Worm (Caenorhabditis elegans): ENCODE data around the gene fib-1.

fib-1 gene

DNA sequence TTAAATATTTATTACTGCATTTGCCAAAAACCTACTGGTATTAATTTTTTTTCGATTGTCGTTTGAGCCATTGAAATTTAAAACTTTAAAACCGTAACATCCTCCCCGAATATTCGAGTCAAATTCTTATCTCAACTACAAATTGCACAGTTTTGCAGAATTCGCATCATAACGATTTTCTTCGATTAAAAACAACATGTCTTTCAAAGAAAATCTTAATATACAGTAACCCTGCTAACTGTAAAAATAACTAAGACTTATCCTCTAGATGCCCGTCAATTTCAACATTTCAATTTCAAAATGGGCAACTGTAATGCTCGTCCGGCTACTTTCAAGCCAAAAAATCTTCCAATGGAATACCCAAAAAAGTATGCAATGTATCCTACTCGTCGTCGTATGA lies 18.7 kb upstream of the fib-1 start, which contains the start of gene F14H8.5:
Gene F14H8.5 (plus strand): TSS at position 301 of the 400 bp plus-strand sequence.
- TF ChIP-seq F13C5.2 (tag; optimal IDR thresholded peaks at IDR 0.05) (no peak), tra-4 (tag; optimal IDR thresholded peaks at IDR 0.05) (no peak), aly-1 (tag; optimal IDR thresholded peaks at IDR 0.05) (no peak), B0310.2 (tag; optimal IDR thresholded peaks at IDR 0.05) (no peak), pes-1 (GFP tag; IDR thresholded peaks at IDR 0.05) (no peak), flt-1 (GFP tag; IDR thresholded peaks at IDR 0.05) (no peak), hnd-1 (tag; optimal IDR thresholded peaks at IDR 0.05) (no peak), hmg-4 (GFP tag; optimal IDR thresholded peaks at IDR 0.05) (no peak), tbx-11 (GFP tag; IDR thresholded peaks at IDR 0.05) (no peak), scrt-1 (GFP tag; IDR thresholded peaks at IDR 0.05) (no peak), ceh-36 (tag; optimal IDR thresholded peaks at IDR 0.05) (no peak), ceh-13 (GFP tag; optimal IDR thresholded peaks at IDR 0.05) (no peak), ama-1 (optimal IDR thresholded peaks at IDR 0.05) (no peak), hmbx-1 (tag; optimal IDR thresholded peaks at IDR 0.05) (no peak), tbx-37 (GFP tag; conservative IDR thresholded peaks at IDR 0.05) (no peak), sea-1 (GFP tag; conservative IDR thresholded peaks at IDR 0.05) (no peak), ets-7 (tag; optimal IDR thresholded peaks at IDR 0.05) (no peak)

ce11 chrV:15020229-15020628 lies 18.2 kb upstream of the fib-1 start, which contains the start of gene F14H8.2:
Gene F14H8.2, minus strand, starts transcription at chrV:15020329.
- TF ChIP-seq ama-1 (optimal IDR thresholded peaks at IDR 0.05), result no peak
- no peak for TF ChIP-seq sea-1 (GFP tag; conservative IDR thresholded peaks at IDR 0.05)
- TF ChIP-seq tbx-37 (GFP tag; conservative IDR thresholded peaks at IDR 0.05), result no peak
- no peak for TF ChIP-seq pes-1 (GFP tag; IDR thresholded peaks at IDR 0.05)
- TF ChIP-seq hmbx-1 (tag; optimal IDR thresholded peaks at IDR 0.05), result no peak
- no peak for TF ChIP-seq flt-1 (GFP tag; IDR thresholded peaks at IDR 0.05)
- TF ChIP-seq hmg-4 (GFP tag; optimal IDR thresholded peaks at IDR 0.05), result no peak
- TF ChIP-seq tbx-11 (GFP tag; IDR thresholded peaks at IDR 0.05), result no peak
- no peak for TF ChIP-seq hnd-1 (tag; optimal IDR thresholded peaks at IDR 0.05)
- no peak for TF ChIP-seq tra-4 (tag; optimal IDR thresholded peaks at IDR 0.05)
- TF ChIP-seq ets-7 (tag; optimal IDR thresholded peaks at IDR 0.05), result no peak
- TF ChIP-seq B0310.2 (tag; optimal IDR thresholded peaks at IDR 0.05), result no peak
- no peak for TF ChIP-seq aly-1 (tag; optimal IDR thresholded peaks at IDR 0.05)
- TF ChIP-seq F13C5.2 (tag; optimal IDR thresholded peaks at IDR 0.05), result no peak
- TF ChIP-seq scrt-1 (GFP tag; IDR thresholded peaks at IDR 0.05), result no peak
- no peak for TF ChIP-seq ceh-13 (GFP tag; optimal IDR thresholded peaks at IDR 0.05)

ce11 chrV:15016795-15017429 lies 14.9 kb upstream of the fib-1 start:
- TF ChIP-seq tbx-37 (GFP tag; conservative IDR thresholded peaks at IDR 0.05) (no peak), ceh-13 (GFP tag; optimal IDR thresholded peaks at IDR 0.05) (no peak), pes-1 (GFP tag; IDR thresholded peaks at IDR 0.05) (no peak), scrt-1 (GFP tag; IDR thresholded peaks at IDR 0.05) (no peak), ceh-36 (tag; optimal IDR thresholded peaks at IDR 0.05) (no peak)

ce11 chrV:15015799-15016198 lies 13.8 kb upstream of the fib-1 start:
- no peak for TF ChIP-seq ceh-13 (GFP tag; optimal IDR thresholded peaks at IDR 0.05)
- no peak for TF ChIP-seq B0310.2 (tag; optimal IDR thresholded peaks at IDR 0.05)
- no peak for TF ChIP-seq hmg-4 (GFP tag; optimal IDR thresholded peaks at IDR 0.05)
- no peak for TF ChIP-seq ceh-36 (tag; optimal IDR thresholded peaks at IDR 0.05)
- no peak for TF ChIP-seq aly-1 (tag; optimal IDR thresholded peaks at IDR 0.05)
- no peak for TF ChIP-seq pes-1 (GFP tag; IDR thresholded peaks at IDR 0.05)
- no peak for TF ChIP-seq hmbx-1 (tag; optimal IDR thresholded peaks at IDR 0.05)
- no peak for TF ChIP-seq flt-1 (GFP tag; IDR thresholded peaks at IDR 0.05)

- no peak for TF ChIP-seq sea-1 (GFP tag; conservative IDR thresholded peaks at IDR 0.05)
- TF ChIP-seq scrt-1 (GFP tag; IDR thresholded peaks at IDR 0.05), result no peak
- TF ChIP-seq ama-1 (optimal IDR thresholded peaks at IDR 0.05), result no peak
- TF ChIP-seq aly-1 (tag; optimal IDR thresholded peaks at IDR 0.05), result no peak
- no peak for TF ChIP-seq tra-4 (tag; optimal IDR thresholded peaks at IDR 0.05)
- no peak for TF ChIP-seq ceh-13 (GFP tag; optimal IDR thresholded peaks at IDR 0.05)
- TF ChIP-seq hnd-1 (tag; optimal IDR thresholded peaks at IDR 0.05), result no peak
These were observed 12.1 kb upstream of the fib-1 start, which contains the start of gene obr-2 for ce11 chrV:15014164-15014563. Gene obr-2, minus strand, starts transcription at chrV:15014264.

DNA sequence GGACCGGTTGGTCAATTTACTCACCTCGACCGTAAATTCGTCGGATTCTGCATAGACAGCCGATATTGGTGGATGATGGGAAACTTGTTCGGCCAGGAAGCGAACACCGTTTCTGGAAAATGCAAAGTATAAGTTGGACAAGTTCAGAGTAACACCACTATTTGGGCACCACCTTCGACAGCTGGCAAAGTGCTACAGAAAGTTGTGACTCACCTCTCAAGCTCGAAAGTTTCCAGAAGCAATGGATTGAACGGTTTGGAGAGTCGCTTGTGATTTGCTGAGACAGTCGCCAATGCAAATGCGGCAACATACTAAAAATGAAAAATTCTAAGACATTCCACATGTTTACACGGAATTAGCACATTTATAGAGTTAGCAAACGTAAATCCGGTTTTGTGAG lies 11.3 kb upstream of the fib-1 start:
- no peak for TF ChIP-seq ama-1 (optimal IDR thresholded peaks at IDR 0.05)
- no peak for TF ChIP-seq tbx-11 (GFP tag; IDR thresholded peaks at IDR 0.05)
- TF ChIP-seq ceh-36 (tag; optimal IDR thresholded peaks at IDR 0.05), result no peak
- TF ChIP-seq scrt-1 (GFP tag; IDR thresholded peaks at IDR 0.05), result no peak
- no peak for TF ChIP-seq hmbx-1 (tag; optimal IDR thresholded peaks at IDR 0.05)
- TF ChIP-seq F13C5.2 (tag; optimal IDR thresholded peaks at IDR 0.05), result no peak
- no peak for TF ChIP-seq flt-1 (GFP tag; IDR thresholded peaks at IDR 0.05)

DNA sequence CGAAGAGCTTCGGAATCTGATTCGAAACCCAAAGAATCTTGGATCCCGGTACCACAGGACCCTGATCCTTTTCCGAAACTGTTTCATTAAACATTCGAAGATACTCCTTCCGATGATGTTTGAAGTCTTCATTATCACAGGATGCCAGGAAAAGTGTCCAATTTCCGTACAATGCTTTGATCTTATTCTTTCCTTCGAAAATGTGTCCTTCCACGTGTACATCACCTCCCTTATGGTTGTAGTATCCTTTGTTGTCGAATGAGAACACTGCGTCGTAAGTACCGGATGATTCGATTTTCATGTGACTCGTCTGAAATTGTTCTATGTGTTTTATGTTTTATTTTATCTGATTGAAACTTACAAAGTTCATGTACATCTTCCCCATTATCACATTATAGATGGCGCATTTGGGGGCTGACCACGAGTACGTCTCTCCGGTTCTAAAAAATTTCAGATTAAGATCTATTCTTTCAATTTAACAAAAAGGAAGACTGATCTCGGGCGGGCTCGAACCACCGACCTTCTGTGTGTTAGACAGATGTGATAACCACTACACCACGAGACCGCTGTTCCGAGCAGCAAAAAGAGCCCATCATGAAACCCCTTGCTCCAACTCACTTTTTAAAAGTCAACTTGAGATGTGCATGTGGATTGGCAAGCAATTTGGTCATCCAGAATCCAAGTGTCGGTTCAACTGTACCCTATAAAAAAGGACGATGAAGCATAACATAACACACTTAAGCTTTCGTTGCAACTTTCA lies 10.7 kb upstream of the fib-1 start:
- TF ChIP-seq ceh-36 (tag; optimal IDR thresholded peaks at IDR 0.05), result no peak
- TF ChIP-seq ama-1 (optimal IDR thresholded peaks at IDR 0.05), result no peak
- TF ChIP-seq tbx-11 (GFP tag; IDR thresholded peaks at IDR 0.05), result no peak
- TF ChIP-seq flt-1 (GFP tag; IDR thresholded peaks at IDR 0.05), result no peak
- no peak for TF ChIP-seq F13C5.2 (tag; optimal IDR thresholded peaks at IDR 0.05)
- TF ChIP-seq B0310.2 (tag; optimal IDR thresholded peaks at IDR 0.05), result no peak
- TF ChIP-seq ceh-13 (GFP tag; optimal IDR thresholded peaks at IDR 0.05), result no peak
- TF ChIP-seq ets-7 (tag; optimal IDR thresholded peaks at IDR 0.05), result no peak
- no peak for TF ChIP-seq aly-1 (tag; optimal IDR thresholded peaks at IDR 0.05)
- TF ChIP-seq pes-1 (GFP tag; IDR thresholded peaks at IDR 0.05), result no peak

All from whole organism, early embryonic.